Worm (Caenorhabditis elegans) whole organism, young adult: ENCODE data around the gene pqn-39.

Experiments
- C06A6.2 ChIP-seq: fragments of 200-800 bp; sonication (Bioruptor generic); conservative IDR thresholded peaks from 2 replicates; pipeline ENCODE4 v1.3.6; 2022; ENCODE audit warnings: missing genetic modification characterization, missing compliant biosample characterization
- C17E4.6 ChIP-seq: fragments of 200-800 bp; sonication (Bioruptor generic); IDR thresholded peaks from 2 replicates; pipeline ENCODE4 v1.3.6; 2022; ENCODE audit warnings: missing genetic modification reagents, missing genetic modification characterization, missing compliant biosample characterization
- F23B12.7 ChIP-seq: sonication (generic microtip); optimal IDR thresholded peaks from 2 replicates; lab custom pipeline; 2017; ENCODE audit warnings: missing genetic modification characterization, mild to moderate bottlenecking, missing compliant biosample characterization, antibody characterized with exemption, moderate library complexity; ENCODE audit not compliant: insufficient read depth
- F33H1.4 ChIP-seq: fragments of 200-800 bp; sonication (Bioruptor generic); IDR thresholded peaks from 2 replicates; pipeline ENCODE4 v1.3.6; 2022; ENCODE audit warnings: missing genetic modification reagents, missing genetic modification characterization, missing compliant biosample characterization
- F37B4.10 ChIP-seq: fragments of 200-800 bp; sonication (Bioruptor generic); IDR thresholded peaks from 2 replicates; pipeline ENCODE4 v1.3.6; 2022; ENCODE audit warnings: missing genetic modification characterization, missing compliant biosample characterization
- F39B2.1 ChIP-seq: fragments of 200-800 bp; sonication (Bioruptor generic); IDR thresholded peaks from 2 replicates; pipeline ENCODE4 v1.3.6; 2022; ENCODE audit warnings: missing genetic modification reagents, missing genetic modification characterization, missing compliant biosample characterization
- F57A8.1 ChIP-seq: fragments of 200-800 bp; sonication (Bioruptor generic); optimal IDR thresholded peaks from 2 replicates; lab custom pipeline; 2018; ENCODE audit warnings: mild to moderate bottlenecking, missing genetic modification characterization, moderate library complexity, missing compliant biosample characterization
- Y53F4B.3 ChIP-seq: fragments of 200-800 bp; sonication (Bioruptor generic); IDR thresholded peaks from 2 replicates; pipeline ENCODE4 v1.3.6; 2022; ENCODE audit warnings: missing genetic modification reagents, missing genetic modification characterization, missing compliant biosample characterization
- Y79H2A.3 ChIP-seq: fragments of 200-800 bp; sonication (Bioruptor generic); conservative IDR thresholded peaks from 2 replicates; pipeline ENCODE4 v1.3.6; 2022; ENCODE audit warnings: missing genetic modification reagents, missing genetic modification characterization, missing compliant biosample characterization
- Y95B8A.8 ChIP-seq: fragments of 200-800 bp; sonication (Bioruptor generic); IDR thresholded peaks from 2 replicates; pipeline ENCODE4 v1.3.6; 2022; ENCODE audit warnings: missing genetic modification reagents, missing genetic modification characterization, missing compliant biosample characterization
- akir-1 ChIP-seq: fragments of 200-800 bp; sonication (Bioruptor generic); optimal IDR thresholded peaks from 2 replicates; lab custom pipeline; 2018; ENCODE audit warnings: mild to moderate bottlenecking, missing genetic modification characterization, moderate library complexity, missing compliant biosample characterization
- ama-1 ChIP-seq, 3 experiments: fragments of 150-350 bp in 1 of 3; sonication (generic microtip) in 2 of 3; optimal IDR thresholded peaks; 2 replicates each; lab custom pipeline; 2014 to 2018; ENCODE audit warnings: missing biosample characterization in 2 of 3, missing genetic modification characterization in 2 of 3, missing genetic modification reagents in 2 of 3
- aptf-2 ChIP-seq: fragments of 200-800 bp; sonication (Bioruptor generic); conservative IDR thresholded peaks from 2 replicates; pipeline ENCODE4 v1.3.6; 2022; ENCODE audit warnings: missing genetic modification reagents, missing genetic modification characterization, missing compliant biosample characterization
- aptf-3 ChIP-seq: fragments of 200-800 bp; sonication (Bioruptor generic); IDR thresholded peaks from 2 replicates; pipeline ENCODE4 v1.3.6; 2022; ENCODE audit warnings: missing genetic modification characterization, missing compliant biosample characterization
- athp-1 ChIP-seq: sonication (generic microtip); optimal IDR thresholded peaks from 2 replicates; lab custom pipeline; 2017; ENCODE audit warnings: mild to moderate bottlenecking, missing genetic modification characterization, missing compliant biosample characterization
- bed-2 ChIP-seq: fragments of 200-800 bp; sonication (Bioruptor generic); IDR thresholded peaks from 2 replicates; pipeline ENCODE4 v1.3.6; 2022; ENCODE audit warnings: missing genetic modification reagents, missing genetic modification characterization, missing compliant biosample characterization
- cebp-2 ChIP-seq: fragments of 200-800 bp; sonication (Bioruptor generic); IDR thresholded peaks from 2 replicates; pipeline ENCODE4 v1.3.6; 2022; ENCODE audit warnings: missing genetic modification characterization, missing compliant biosample characterization
- ceh-79 ChIP-seq: sonication (generic microtip); optimal IDR thresholded peaks from 2 replicates; lab custom pipeline; 2017; ENCODE audit warnings: mild to moderate bottlenecking, missing genetic modification characterization, missing compliant biosample characterization
- ceh-91 ChIP-seq: fragments of 200-800 bp; sonication (Bioruptor generic); IDR thresholded peaks from 2 replicates; pipeline ENCODE4 v1.3.6; 2022; ENCODE audit warnings: missing genetic modification reagents, missing genetic modification characterization, missing compliant biosample characterization
- die-1 ChIP-seq: sonication (generic microtip); optimal IDR thresholded peaks from 2 replicates; lab custom pipeline; 2016; ENCODE audit warnings: missing genotype, mild to moderate bottlenecking, missing genetic modification characterization, missing compliant biosample characterization
- efl-1 ChIP-seq: fragments of 150-350 bp; optimal IDR thresholded peaks from 2 replicates; lab custom pipeline; 2014; ENCODE audit warnings: missing biosample characterization, missing genetic modification reagents, missing genetic modification characterization
- ets-4 ChIP-seq: fragments of 200-800 bp; sonication (Bioruptor generic); optimal IDR thresholded peaks from 2 replicates; lab custom pipeline; 2018; ENCODE audit warnings: mild to moderate bottlenecking, missing genetic modification characterization, missing compliant biosample characterization
- gei-17 ChIP-seq: fragments of 200-800 bp; sonication (Bioruptor generic); optimal IDR thresholded peaks from 2 replicates; lab custom pipeline; 2018; ENCODE audit warnings: mild to moderate bottlenecking, missing genetic modification characterization, missing compliant biosample characterization
- him-1 ChIP-seq: sonication (generic microtip); optimal IDR thresholded peaks from 2 replicates; lab custom pipeline; 2016; ENCODE audit warnings: missing genotype, missing genetic modification reagents, missing genetic modification characterization, missing compliant biosample characterization
- hlh-26 ChIP-seq: fragments of 200-800 bp; sonication (Bioruptor generic); conservative IDR thresholded peaks from 2 replicates; pipeline ENCODE4 v1.3.6; 2022; ENCODE audit warnings: missing genetic modification reagents, missing genetic modification characterization, missing compliant biosample characterization
- hmg-1.2 ChIP-seq: fragments of 200-800 bp; sonication (Bioruptor generic); IDR thresholded peaks from 2 replicates; pipeline ENCODE4 v1.3.6; 2022; ENCODE audit warnings: missing genetic modification reagents, missing genetic modification characterization, missing compliant biosample characterization
- hrde-1 ChIP-seq: sonication (generic microtip); optimal IDR thresholded peaks from 2 replicates; lab custom pipeline; 2016; ENCODE audit warnings: missing genetic modification characterization, mild to moderate bottlenecking, missing compliant biosample characterization, moderate library complexity, missing genotype, missing genetic modification reagents, borderline replicate concordance
- hsf-1 ChIP-seq: fragments of 200-800 bp; sonication (Bioruptor generic); IDR thresholded peaks from 2 replicates; pipeline ENCODE4 v1.3.6; 2022; ENCODE audit warnings: missing genetic modification reagents, missing genetic modification characterization, missing compliant biosample characterization
- lin-54 ChIP-seq: fragments of 200-800 bp; sonication (Bioruptor generic); optimal IDR thresholded peaks from 2 replicates; lab custom pipeline; 2018; ENCODE audit warnings: mild to moderate bottlenecking, missing genetic modification characterization, missing compliant biosample characterization
- lsy-27 ChIP-seq: sonication (generic microtip); optimal IDR thresholded peaks from 2 replicates; lab custom pipeline; 2017; ENCODE audit warnings: missing genetic modification characterization, mild to moderate bottlenecking, missing compliant biosample characterization, antibody characterized with exemption, missing genotype, borderline replicate concordance; ENCODE audit not compliant: insufficient read depth
- madf-6 ChIP-seq: fragments of 200-800 bp; sonication (Bioruptor generic); IDR thresholded peaks from 2 replicates; pipeline ENCODE4 v1.3.6; 2022; ENCODE audit warnings: missing genetic modification reagents, missing genetic modification characterization, missing compliant biosample characterization
- mel-28 ChIP-seq: sonication (generic microtip); optimal IDR thresholded peaks from 2 replicates; lab custom pipeline; 2016; ENCODE audit warnings: borderline replicate concordance, mild to moderate bottlenecking, missing genetic modification characterization, missing compliant biosample characterization
- mxl-1 ChIP-seq: sonication (generic microtip); optimal IDR thresholded peaks from 2 replicates; lab custom pipeline; 2016; ENCODE audit warnings: missing genetic modification characterization, missing compliant biosample characterization
- nhr-120 ChIP-seq: fragments of 200-800 bp; sonication (Bioruptor generic); IDR thresholded peaks from 2 replicates; pipeline ENCODE4 v1.3.6; 2022; ENCODE audit warnings: missing genetic modification characterization, missing compliant biosample characterization
- nhr-80 ChIP-seq: sonication (generic microtip); optimal IDR thresholded peaks from 2 replicates; lab custom pipeline; 2016; ENCODE audit warnings: missing genetic modification characterization, missing compliant biosample characterization
- nhr-90 ChIP-seq: sonication (generic microtip); optimal IDR thresholded peaks from 2 replicates; lab custom pipeline; 2016; ENCODE audit warnings: missing genotype, mild to moderate bottlenecking, missing genetic modification characterization, missing compliant biosample characterization
- rcor-1 ChIP-seq: fragments of 200-800 bp; sonication (Bioruptor generic); IDR thresholded peaks from 2 replicates; pipeline ENCODE4 v1.3.6; 2022; ENCODE audit warnings: missing genetic modification reagents, missing genetic modification characterization, missing compliant biosample characterization
- rec-8 ChIP-seq, 2 experiments: sonication (generic microtip); optimal IDR thresholded peaks; 2 replicates each; lab custom pipeline; 2016; ENCODE audit warnings: mild to moderate bottlenecking in 2 of 2, missing genetic modification characterization in 2 of 2, missing genetic modification reagents in 2 of 2, missing genotype in 2 of 2, missing biosample characterization in 1 of 2, missing compliant biosample characterization in 1 of 2, moderate library complexity in 1 of 2
- sdz-38 ChIP-seq: sonication (generic microtip); optimal IDR thresholded peaks from 2 replicates; lab custom pipeline; 2016; ENCODE audit warnings: missing genotype, missing genetic modification characterization, missing compliant biosample characterization
- snpc-1.1 ChIP-seq: sonication (generic microtip); optimal IDR thresholded peaks from 2 replicates; lab custom pipeline; 2017; ENCODE audit warnings: missing genetic modification characterization, mild to moderate bottlenecking, missing compliant biosample characterization, antibody characterized with exemption, moderate library complexity, missing genotype, missing genetic modification reagents; ENCODE audit not compliant: insufficient read depth
- snpc-3.4 ChIP-seq: sonication (generic microtip); optimal IDR thresholded peaks from 2 replicates; lab custom pipeline; 2017; ENCODE audit warnings: missing genetic modification characterization, mild to moderate bottlenecking, missing compliant biosample characterization, antibody characterized with exemption, moderate library complexity, missing genotype, missing genetic modification reagents
- snpc-4 ChIP-seq, 5 experiments: fragments of 150-350 bp in 1 of 5; sonication (generic microtip) in 4 of 5; optimal IDR thresholded peaks; 2 replicates each; lab custom pipeline; 2014 to 2018; ENCODE audit warnings: missing genetic modification characterization in 5 of 5, missing biosample characterization in 3 of 5, antibody characterized with exemption in 2 of 5, mild to moderate bottlenecking in 2 of 5, missing compliant biosample characterization in 2 of 5, missing genotype in 2 of 5, moderate library complexity in 2 of 5, missing genetic modification reagents in 1 of 5
- tbx-9 ChIP-seq: sonication (generic microtip); optimal IDR thresholded peaks from 2 replicates; lab custom pipeline; 2016; ENCODE audit warnings: borderline replicate concordance, missing genetic modification characterization, inconsistent platforms, missing compliant biosample characterization
- xnd-1 ChIP-seq: sonication (generic microtip); optimal IDR thresholded peaks from 2 replicates; lab custom pipeline; 2016; ENCODE audit warnings: missing genotype, missing genetic modification reagents, missing genetic modification characterization, missing compliant biosample characterization

Gene pqn-39

DNA sequence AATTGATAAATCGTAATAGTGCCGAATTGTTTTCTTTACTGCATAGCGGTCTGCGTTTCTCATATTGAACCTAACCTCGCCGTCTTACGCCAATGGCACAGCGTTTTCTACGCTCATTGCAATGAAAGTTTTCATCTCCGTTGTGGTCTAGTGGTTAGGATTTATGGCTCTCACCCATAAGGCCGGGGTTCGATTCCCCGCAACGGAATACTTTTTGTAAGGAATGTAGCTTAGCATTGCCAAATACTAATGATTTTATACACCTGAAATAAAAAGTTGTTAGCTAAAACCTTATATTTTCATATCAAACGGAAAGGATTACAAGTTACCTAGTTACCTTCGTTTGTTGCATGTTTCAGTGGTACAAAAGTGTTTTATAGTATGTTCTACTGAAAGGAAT lies 47.3 kb upstream of the pqn-39 start (continued):
- TF ChIP-seq F33H1.4 (GFP tag; lab: Robert Waterston, UW) (no peak), him-1 (tag; lab: Kevin White, UChicago) (peak; percentile 89), athp-1 (tag; lab: Kevin White, UChicago) (peak; percentile 57), nhr-120 (no peak), efl-1 (GFP tag; lab: Kevin White, UChicago) (no peak), madf-6 (GFP tag; lab: Robert Waterston, UW) (peak; percentile 65; the same call in 1 of the 2 replicates), Y53F4B.3 (no peak), ceh-79 (tag; lab: Kevin White, UChicago) (peak; percentile 51), ets-4 (GFP tag; lab: Kevin White, UChicago) (no peak), ceh-91 (GFP tag; lab: Robert Waterston, UW) (no peak), hmg-1.2 (peak; percentile 87), xnd-1 (tag; lab: Kevin White, UChicago) (no peak), F57A8.1 (GFP tag; lab: Kevin White, UChicago) (no peak), snpc-4 (GFP tag; optimal IDR thresholded peaks at IDR 0.05; lab: Kevin White, UChicago) (peak; percentile 72), snpc-4 (tag; optimal IDR thresholded peaks at IDR 0.05; lab: Kevin White, UChicago) (peak in 3 of 4 experiments; percentile 63 to 85 (median 76)), hsf-1 (GFP tag; lab: Robert Waterston, UW) (peak; percentile 60; the same call in 1 of the 2 replicates), rec-8 (tag; optimal IDR thresholded peaks at IDR 0.05; lab: Kevin White, UChicago) (peak; percentile 70 to 85), nhr-90 (tag; lab: Kevin White, UChicago) (peak; percentile 71), F39B2.1 (GFP tag; lab: Robert Waterston, UW) (no peak), hrde-1 (peak; percentile 67), gei-17 (GFP tag; lab: Kevin White, UChicago) (peak; percentile 68), aptf-3 (GFP tag; lab: Robert Waterston, UW) (0 out of 2 replicates have a peak, but pooled peaks have one; percentile 58), Y79H2A.3 (GFP tag; lab: Robert Waterston, UW) (no peak), mxl-1 (peak; percentile 79), tbx-9 (tag; lab: Kevin White, UChicago) (no peak), cebp-2 (GFP tag; lab: Robert Waterston, UW) (0 out of 2 replicates have a peak, but pooled peaks have one; percentile 38), snpc-1.1 (tag; lab: Kevin White, UChicago) (peak; percentile 52), snpc-3.4 (tag; lab: Kevin White, UChicago) (peak; percentile 82), C06A6.2 (GFP tag; lab: Robert Waterston, UW) (0 out of 2 replicates have a peak, but pooled peaks have one; percentile 34), bed-2 (GFP tag; lab: Robert Waterston, UW) (no peak), aptf-2 (no peak), ama-1 (optimal IDR thresholded peaks at IDR 0.05; lab: Kevin White, UChicago) (no peak), ama-1 (GFP tag; optimal IDR thresholded peaks at IDR 0.05; lab: Kevin White, UChicago) (peak in 1 of 2 experiments; percentile 57), die-1 (peak; percentile 92), hlh-26 (GFP tag; lab: Robert Waterston, UW) (no peak), Y95B8A.8 (GFP tag; lab: Robert Waterston, UW) (no peak), C17E4.6 (GFP tag; lab: Robert Waterston, UW) (no peak), F37B4.10 (no peak), rcor-1 (GFP tag; lab: Robert Waterston, UW) (peak; percentile 84), akir-1 (GFP tag; lab: Kevin White, UChicago) (no peak), lsy-27 (no peak), nhr-80 (tag; lab: Kevin White, UChicago) (peak; percentile 41), sdz-38 (no peak), mel-28 (peak; percentile 9), F23B12.7 (peak; percentile 72), lin-54 (GFP tag; lab: Kevin White, UChicago) (no peak)
